Fruit fly (Drosophila melanogaster) whole organism, adult: ENCODE results near the gene Pfrx.

Experiments
- CG11617 ChIP-seq: fragments of 200-800 bp; sonication (Bioruptor generic); optimal IDR thresholded peaks from 2 replicates; lab custom pipeline; 2017; ENCODE audit warnings: mild to moderate bottlenecking, missing biosample characterization, missing genetic modification reagents, missing genetic modification characterization
- CG12768 ChIP-seq: fragments of 200-800 bp; sonication (Bioruptor generic); optimal IDR thresholded peaks from 2 replicates; lab custom pipeline; 2017; ENCODE audit warnings: missing biosample characterization, missing genetic modification characterization, mild to moderate bottlenecking, moderate library complexity, missing genetic modification reagents
- CG14711 ChIP-seq: fragments of 200-800 bp; sonication (Bioruptor generic); optimal IDR thresholded peaks from 2 replicates; lab custom pipeline; 2018; ENCODE audit warnings: missing biosample characterization, mild to moderate bottlenecking, missing genetic modification characterization, moderate library complexity
- CG1620 ChIP-seq: fragments of 200-800 bp; sonication (Bioruptor generic); optimal IDR thresholded peaks from 2 replicates; lab custom pipeline; 2016; ENCODE audit warnings: missing biosample characterization, missing genetic modification characterization
- CG5204 ChIP-seq: fragments of 200-800 bp; sonication (Bioruptor generic); optimal IDR thresholded peaks from 2 replicates; lab custom pipeline; 2016; ENCODE audit warnings: missing biosample characterization, missing genetic modification characterization
- CG7101 ChIP-seq: fragments of 200-800 bp; sonication (Bioruptor generic); optimal IDR thresholded peaks from 2 replicates; lab custom pipeline; 2018; ENCODE audit warnings: missing biosample characterization, mild to moderate bottlenecking, missing genetic modification characterization, moderate library complexity
- Mnt ChIP-seq: fragments of 200-800 bp; sonication (Bioruptor generic); optimal IDR thresholded peaks from 2 replicates; lab custom pipeline; 2016; ENCODE audit warnings: missing biosample characterization, mild to moderate bottlenecking, missing genetic modification characterization
- cic ChIP-seq: fragments of 200-800 bp; sonication (Bioruptor generic); optimal IDR thresholded peaks from 2 replicates; lab custom pipeline; 2017; ENCODE audit warnings: missing biosample characterization, mild to moderate bottlenecking, missing genetic modification characterization, moderate library complexity
- kay ChIP-seq: fragments of 200-800 bp; sonication (Bioruptor generic); peaks from one replicate; lab custom pipeline; 2016; ENCODE audit warnings: missing biosample characterization, missing genetic modification characterization, borderline replicate concordance
- ovo ChIP-seq: fragments of 200-800 bp; sonication (Bioruptor generic); optimal IDR thresholded peaks from 2 replicates; lab custom pipeline; 2016; ENCODE audit warnings: missing biosample characterization, missing genetic modification characterization
- pad ChIP-seq: fragments of 200-800 bp; sonication (Bioruptor generic); optimal IDR thresholded peaks from 3 replicates; lab custom pipeline; 2017; ENCODE audit warnings: missing biosample characterization, missing genetic modification characterization, mild to moderate bottlenecking, moderate library complexity, missing genetic modification reagents

DNA sequence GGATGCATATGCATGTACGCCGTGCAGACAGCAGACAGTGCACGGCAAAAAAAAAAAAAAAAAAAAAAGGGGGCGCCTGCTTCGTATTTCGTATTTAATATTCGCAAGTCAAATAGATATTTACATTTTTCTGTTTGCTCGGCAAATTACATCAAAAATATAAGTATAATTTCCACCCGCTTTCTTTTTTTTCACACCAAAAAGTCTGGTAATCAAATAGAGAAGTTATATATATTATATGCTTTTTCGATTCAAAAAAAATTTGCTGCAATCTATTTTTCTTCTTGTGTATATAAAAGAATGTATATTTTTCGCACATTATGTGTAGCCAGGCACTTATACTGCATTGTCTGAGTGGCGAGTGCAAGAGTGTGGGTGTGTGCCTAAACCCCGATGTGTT, 47.0 kb upstream of the Pfrx start:
- TF ChIP-seq ovo (no peak), CG12768 (GFP tag; lab: Kevin White, UChicago) (no peak), CG14711 (no peak), CG5204 (GFP tag; lab: Kevin White, UChicago) (no peak), kay (GFP tag; lab: Kevin White, UChicago) (no peak), pad (GFP tag; lab: Kevin White, UChicago) (no peak), CG1620 (GFP tag; lab: Kevin White, UChicago) (no peak), CG7101 (tag; lab: Kevin White, UChicago) (no peak), Mnt (GFP tag; lab: Kevin White, UChicago) (no peak), cic (no peak), CG11617 (GFP tag; lab: Kevin White, UChicago) (no peak)
